Fruit fly (Drosophila melanogaster) whole organism, embryonic: ENCODE results near the gene NELF-B.

ENCODE experiments used
- CG10147 ChIP-seq: fragments of 200-800 bp; sonication (Bioruptor generic); optimal IDR thresholded peaks from 2 replicates; lab custom pipeline; 2019; ENCODE audit warnings: missing biosample characterization, mild to moderate bottlenecking, missing genetic modification characterization, moderate library complexity
- CG13624 ChIP-seq: fragments of 200-800 bp; sonication (Bioruptor generic); optimal IDR thresholded peaks from 2 replicates; lab custom pipeline; 2016; ENCODE audit warnings: missing biosample characterization, missing genetic modification characterization
- CG13894 ChIP-seq: fragments of 200-800 bp; sonication (Bioruptor generic); optimal IDR thresholded peaks from 3 replicates; lab custom pipeline; 2018; ENCODE audit warnings: missing biosample characterization, mild to moderate bottlenecking, missing genetic modification characterization, moderate library complexity
- CG14667 ChIP-seq: fragments of 200-800 bp; sonication (Bioruptor generic); IDR thresholded peaks from 2 replicates; pipeline ENCODE4 v1.3.6; 2022; ENCODE audit warnings: missing biosample characterization, missing genetic modification characterization
- CG16863 ChIP-seq: fragments of 200-800 bp; sonication (Bioruptor generic); optimal IDR thresholded peaks from 3 replicates; lab custom pipeline; 2016; ENCODE audit warnings: missing biosample characterization, missing genetic modification characterization
- CG17359 ChIP-seq: fragments of 200-800 bp; sonication (Bioruptor generic); optimal IDR thresholded peaks from 3 replicates; lab custom pipeline; 2018; ENCODE audit warnings: missing biosample characterization, mild to moderate bottlenecking, missing genetic modification characterization, moderate library complexity
- CG17612 ChIP-seq: fragments of 200-800 bp; sonication (Bioruptor generic); IDR thresholded peaks from 2 replicates; pipeline ENCODE4 v1.3.6; 2022; ENCODE audit warnings: missing biosample characterization, missing genetic modification characterization
- CG1832 ChIP-seq: fragments of 200-800 bp; sonication (Bioruptor generic); optimal IDR thresholded peaks from 2 replicates; lab custom pipeline; 2017; ENCODE audit warnings: missing biosample characterization, mild to moderate bottlenecking, missing genetic modification characterization, inconsistent platforms
- CG2116 ChIP-seq: fragments of 200-800 bp; sonication (Bioruptor generic); optimal IDR thresholded peaks from 3 replicates; lab custom pipeline; 2018; ENCODE audit warnings: missing biosample characterization, mild to moderate bottlenecking, missing genetic modification characterization
- CG2120 ChIP-seq: fragments of 200-800 bp; sonication (Bioruptor generic); optimal IDR thresholded peaks from 3 replicates; lab custom pipeline; 2016; ENCODE audit warnings: missing biosample characterization, missing genetic modification characterization
- CG4404 ChIP-seq: fragments of 200-800 bp; sonication (Bioruptor generic); IDR thresholded peaks from 2 replicates; pipeline ENCODE4 v1.3.6; 2022; ENCODE audit warnings: missing biosample characterization, missing genetic modification characterization
- CG4424 ChIP-seq: fragments of 200-800 bp; sonication (Bioruptor generic); optimal IDR thresholded peaks from 3 replicates; lab custom pipeline; 2016; ENCODE audit warnings: missing biosample characterization, missing genetic modification characterization
- CG5245 ChIP-seq: fragments of 200-800 bp; sonication (Bioruptor generic); optimal IDR thresholded peaks from 3 replicates; lab custom pipeline; 2016; ENCODE audit warnings: missing biosample characterization, missing genetic modification characterization
- CG7271 ChIP-seq: fragments of 200-800 bp; sonication (Bioruptor generic); optimal IDR thresholded peaks from 2 replicates; lab custom pipeline; 2018; ENCODE audit warnings: missing biosample characterization, mild to moderate bottlenecking, missing genetic modification characterization, moderate library complexity
- CG7786 ChIP-seq: fragments of 200-800 bp; sonication (Bioruptor generic); optimal IDR thresholded peaks from 2 replicates; lab custom pipeline; 2016; ENCODE audit warnings: missing biosample characterization, missing genetic modification characterization
- CG7963 ChIP-seq: fragments of 200-800 bp; sonication (Bioruptor generic); IDR thresholded peaks from 3 replicates; pipeline ENCODE4 v1.3.6; 2022; ENCODE audit warnings: missing biosample characterization, missing genetic modification characterization; ENCODE audit not compliant: partially characterized antibody
- CG8478 ChIP-seq: fragments of >200 bp; optimal IDR thresholded peaks from 2 replicates; lab custom pipeline; 2018
- CG9215 ChIP-seq: fragments of 200-800 bp; sonication (Bioruptor generic); IDR thresholded peaks from 2 replicates; pipeline ENCODE4 v1.3.6; 2022; ENCODE audit warnings: missing biosample characterization, missing genetic modification characterization
- CG9797 ChIP-seq: fragments of 200-800 bp; sonication (Bioruptor generic); optimal IDR thresholded peaks from 3 replicates; lab custom pipeline; 2018; ENCODE audit warnings: missing biosample characterization, mild to moderate bottlenecking, missing genetic modification characterization
- Eip74EF ChIP-seq, 2 experiments: fragments of 200-800 bp in 1 of 2; fragments of >200 bp in 1 of 2; sonication (Bioruptor generic) in 1 of 2; optimal IDR thresholded peaks; 2 replicates each; lab custom pipeline; 2017 to 2019; ENCODE audit warnings: missing biosample characterization in 2 of 2, missing genetic modification characterization in 2 of 2, mild to moderate bottlenecking in 1 of 2, moderate library complexity in 1 of 2
- Ets65A ChIP-seq: fragments of 200-800 bp; sonication (Bioruptor generic); peaks from one replicate; lab custom pipeline; 2016; ENCODE audit warnings: missing biosample characterization, missing genetic modification characterization
- Ets97D ChIP-seq: fragments of 200-800 bp; sonication (Bioruptor generic); optimal IDR thresholded peaks from 3 replicates; lab custom pipeline; 2016; ENCODE audit warnings: missing biosample characterization, missing genetic modification characterization
- HLH54F ChIP-seq: fragments of 200-800 bp; sonication (Bioruptor generic); optimal IDR thresholded peaks from 3 replicates; lab custom pipeline; 2016; ENCODE audit warnings: missing biosample characterization, missing genetic modification characterization
- HLHmδ ChIP-seq: fragments of 200-800 bp; sonication (Bioruptor generic); optimal IDR thresholded peaks from 2 replicates; lab custom pipeline; 2018; ENCODE audit warnings: missing biosample characterization, mild to moderate bottlenecking, missing genetic modification characterization, moderate library complexity
- MTF-1 ChIP-seq: fragments of 200-800 bp; sonication (Bioruptor generic); optimal IDR thresholded peaks from 2 replicates; lab custom pipeline; 2018; ENCODE audit warnings: missing biosample characterization, mild to moderate bottlenecking, missing genetic modification characterization, borderline replicate concordance
- Rfx ChIP-seq: fragments of 200-800 bp; sonication (Bioruptor generic); IDR thresholded peaks from 2 replicates; pipeline ENCODE4 v1.3.6; 2022; ENCODE audit warnings: missing biosample characterization, missing genetic modification characterization
- Spps ChIP-seq: fragments of 200-800 bp; sonication (Bioruptor generic); optimal IDR thresholded peaks from 2 replicates; lab custom pipeline; 2018; ENCODE audit warnings: missing biosample characterization, mild to moderate bottlenecking, missing genetic modification characterization
- TFAM ChIP-seq: fragments of 200-800 bp; sonication (Bioruptor generic); optimal IDR thresholded peaks from 2 replicates; lab custom pipeline; 2017; ENCODE audit warnings: missing biosample characterization, missing genetic modification characterization, inconsistent platforms
- Trl ChIP-seq, 3 experiments: fragments of >200 bp in 2 of 3; fragments of 200-800 bp in 1 of 3; sonication (Bioruptor generic) in 1 of 3; optimal IDR thresholded peaks; 2 replicates in 1 of 3; 3 replicates in 2 of 3; lab custom pipeline; 2016 to 2017; ENCODE audit warnings: missing biosample characterization in 1 of 3, missing genetic modification characterization in 1 of 3
- Xrp1 ChIP-seq: fragments of 200-800 bp; sonication (Bioruptor generic); IDR thresholded peaks from 2 replicates; pipeline ENCODE4 v1.3.6; 2022; ENCODE audit warnings: missing biosample characterization, missing genetic modification characterization
- abd-A ChIP-seq: fragments of 200-800 bp; sonication (Bioruptor generic); optimal IDR thresholded peaks from 3 replicates; lab custom pipeline; 2019; ENCODE audit warnings: missing biosample characterization, mild to moderate bottlenecking, missing genetic modification characterization, moderate library complexity
- cas ChIP-seq: fragments of 200-800 bp; sonication (Bioruptor generic); IDR thresholded peaks from 2 replicates; pipeline ENCODE4 v1.3.6; 2022; ENCODE audit warnings: missing biosample characterization, missing genetic modification characterization
- crp ChIP-seq, 2 experiments: fragments of 200-800 bp; sonication (Bioruptor generic); optimal IDR thresholded peaks; 2 replicates in 1 of 2; 3 replicates in 1 of 2; lab custom pipeline; 2017; ENCODE audit warnings: missing biosample characterization in 2 of 2, missing genetic modification characterization in 2 of 2, mild to moderate bottlenecking in 1 of 2, moderate library complexity in 1 of 2
- da ChIP-seq: fragments of 200-800 bp; sonication (Bioruptor generic); optimal IDR thresholded peaks from 2 replicates; lab custom pipeline; 2016; ENCODE audit warnings: missing biosample characterization, missing genetic modification characterization
- dan ChIP-seq: fragments of 200-800 bp; sonication (Bioruptor generic); IDR thresholded peaks from 2 replicates; pipeline ENCODE4 v1.3.6; 2022; ENCODE audit warnings: missing biosample characterization, missing genetic modification characterization
- danr ChIP-seq: fragments of 200-800 bp; sonication (Bioruptor generic); IDR thresholded peaks from 2 replicates; pipeline ENCODE4 v1.3.6; 2022; ENCODE audit warnings: missing biosample characterization, missing genetic modification characterization
- disco-r ChIP-seq: fragments of 200-800 bp; sonication (Bioruptor generic); optimal IDR thresholded peaks from 2 replicates; lab custom pipeline; 2016; ENCODE audit warnings: missing biosample characterization, missing genetic modification characterization
- emc ChIP-seq: fragments of 200-800 bp; sonication (Bioruptor generic); optimal IDR thresholded peaks from 2 replicates; lab custom pipeline; 2016; ENCODE audit warnings: missing biosample characterization, missing genetic modification characterization
- eyg ChIP-seq: fragments of 200-800 bp; sonication (Bioruptor generic); optimal IDR thresholded peaks from 3 replicates; lab custom pipeline; 2016; ENCODE audit warnings: missing biosample characterization, missing genetic modification characterization
- gsb ChIP-seq: fragments of 200-800 bp; sonication (Bioruptor generic); IDR thresholded peaks from 2 replicates; pipeline ENCODE4 v1.3.6; 2022; ENCODE audit warnings: missing biosample characterization, missing genetic modification characterization
- hb ChIP-seq: fragments of 200-800 bp; sonication (Bioruptor generic); IDR thresholded peaks from 3 replicates; pipeline ENCODE4 v1.3.6; 2022; ENCODE audit warnings: missing biosample characterization, missing genetic modification characterization; ENCODE audit not compliant: partially characterized antibody
- nerfin-2 ChIP-seq: fragments of 200-800 bp; sonication (Bioruptor generic); IDR thresholded peaks from 2 replicates; pipeline ENCODE4 v1.3.6; 2022; ENCODE audit warnings: missing biosample characterization, missing genetic modification characterization; ENCODE audit not compliant: partially characterized antibody
- psq ChIP-seq: fragments of 200-800 bp; sonication (Bioruptor generic); optimal IDR thresholded peaks from 2 replicates; lab custom pipeline; 2017; ENCODE audit warnings: missing biosample characterization, missing genetic modification characterization
- salm ChIP-seq: fragments of 200-800 bp; sonication (Bioruptor generic); optimal IDR thresholded peaks from 2 replicates; lab custom pipeline; 2018; ENCODE audit warnings: missing biosample characterization, mild to moderate bottlenecking, missing genetic modification characterization
- sisA ChIP-seq: fragments of 200-800 bp; sonication (Bioruptor generic); IDR thresholded peaks from 2 replicates; pipeline ENCODE4 v1.3.6; 2022; ENCODE audit warnings: missing biosample characterization, missing genetic modification characterization
- tap ChIP-seq: fragments of 200-800 bp; optimal IDR thresholded peaks from 3 replicates; lab custom pipeline; 2019; ENCODE audit warnings: missing biosample characterization, mild to moderate bottlenecking, missing genetic modification characterization, moderate library complexity
- vvl ChIP-seq: fragments of 200-800 bp; sonication (Bioruptor generic); IDR thresholded peaks from 2 replicates; pipeline ENCODE4 v1.3.6; 2022; ENCODE audit warnings: missing biosample characterization, missing genetic modification characterization
- zen2 ChIP-seq: fragments of 200-800 bp; sonication (Bioruptor generic); IDR thresholded peaks from 3 replicates; pipeline ENCODE4 v1.3.6; 2022; ENCODE audit warnings: missing biosample characterization, missing genetic modification characterization; ENCODE audit not compliant: partially characterized antibody

The NELF-B gene

DNA sequence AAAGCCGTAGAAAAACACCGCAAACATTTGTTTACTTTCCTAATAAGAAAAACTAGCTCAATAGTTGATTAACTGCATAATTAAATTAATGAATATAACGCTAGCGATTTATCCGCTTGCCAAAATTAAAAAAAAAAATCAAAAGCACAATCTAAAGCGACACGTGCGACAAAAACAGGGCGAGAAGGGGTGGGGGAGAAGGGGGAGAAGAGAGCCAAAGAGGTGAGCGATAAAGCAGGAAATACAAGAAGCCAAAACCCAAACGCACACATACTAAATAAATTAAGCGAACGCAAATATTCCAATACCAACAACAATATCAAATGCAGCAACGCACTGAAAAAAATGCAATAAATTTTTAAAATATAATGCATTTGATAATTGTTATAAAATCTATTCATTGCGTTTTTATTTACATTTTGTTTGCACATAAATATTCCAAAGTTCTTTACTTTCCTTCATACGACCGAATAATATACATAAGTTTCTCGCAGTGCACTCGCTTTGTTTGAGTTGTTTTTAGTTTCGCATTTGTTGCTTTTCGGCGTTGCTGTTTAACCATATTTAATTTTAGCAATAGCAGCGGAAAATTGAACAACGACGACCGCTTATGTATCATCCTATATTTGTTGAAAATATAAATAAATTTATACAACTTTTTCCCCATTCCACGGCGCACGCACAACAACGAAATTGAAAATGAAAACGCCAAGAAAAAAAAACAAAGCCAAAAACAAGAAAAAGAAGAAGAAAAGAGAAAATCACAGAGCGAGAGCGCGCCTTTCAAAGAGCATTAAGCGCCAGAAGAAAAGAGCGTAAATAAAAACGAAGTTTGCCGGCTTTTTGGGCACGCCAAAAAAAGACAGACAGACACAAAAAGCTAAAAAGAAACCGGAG lies 29.9 kb downstream of the NELF-B start (continued):
- TF ChIP-seq nerfin-2 (GFP tag; lab: Robert Waterston, UW) (no peak), gsb (GFP tag; lab: Robert Waterston, UW) (peak; percentile 93), CG7963 (GFP tag; lab: Robert Waterston, UW) (no peak), CG2116 (peak; percentile 67), vvl (GFP tag; lab: Robert Waterston, UW) (peak; percentile 98), emc (GFP tag; lab: Kevin White, UChicago) (peak; percentile 86), CG13894 (peak; percentile 92), Ets65A (peak; percentile 98), salm (peak; percentile 95), CG7271 (tag; lab: Kevin White, UChicago) (peak; percentile 61), dan (GFP tag; lab: Robert Waterston, UW) (peak; percentile 57), CG14667 (peak; percentile 93), HLHmδ (GFP tag; lab: Kevin White, UChicago) (no peak), psq (GFP tag; lab: Kevin White, UChicago) (peak; percentile 91), Trl (optimal IDR thresholded peaks at IDR 0.05; lab: Kevin White, UChicago) (peak; percentile 61 to 89), Trl (GFP tag; optimal IDR thresholded peaks at IDR 0.05; lab: Kevin White, UChicago) (peak; percentile 77), Rfx (peak; percentile 97), danr (GFP tag; lab: Robert Waterston, UW) (peak; percentile 90), CG2120 (GFP tag; lab: Kevin White, UChicago) (peak; percentile 97), sisA (GFP tag; lab: Robert Waterston, UW) (peak; percentile 96), CG9797 (GFP tag; lab: Kevin White, UChicago) (no peak), CG8478 (lab: Kevin White, UChicago) (no peak), HLH54F (GFP tag; lab: Kevin White, UChicago) (peak; percentile 89), TFAM (GFP tag; lab: Kevin White, UChicago) (peak; percentile 56), eyg (GFP tag; lab: Kevin White, UChicago) (peak; percentile 79), CG1832 (GFP tag; lab: Kevin White, UChicago) (no peak), cas (peak; percentile 89), disco-r (GFP tag; lab: Kevin White, UChicago) (peak; percentile 88), CG16863 (GFP tag; lab: Kevin White, UChicago) (peak; percentile 89), CG4404 (GFP tag; lab: Robert Waterston, UW) (peak; percentile 84), CG13624 (GFP tag; lab: Kevin White, UChicago) (peak; percentile 91), crp (GFP tag; optimal IDR thresholded peaks at IDR 0.05; lab: Kevin White, UChicago) (peak in 1 of 2 experiments; percentile 65), MTF-1 (GFP tag; lab: Kevin White, UChicago) (peak; percentile 82), Ets97D (GFP tag; lab: Kevin White, UChicago) (peak; percentile 74), Spps (tag; lab: Kevin White, UChicago) (peak; percentile 85), CG5245 (GFP tag; lab: Kevin White, UChicago) (peak; percentile 88), abd-A (peak; percentile 50), da (GFP tag; lab: Kevin White, UChicago) (peak; percentile 75), CG4424 (peak; percentile 93), Eip74EF (GFP tag; optimal IDR thresholded peaks at IDR 0.05; lab: Kevin White, UChicago) (peak in 1 of 2 experiments; percentile 97), CG10147 (peak; percentile 96), CG17359 (tag; lab: Kevin White, UChicago) (peak; percentile 98), hb (GFP tag; lab: Robert Waterston, UW) (no peak), CG17612 (GFP tag; lab: Robert Waterston, UW) (peak; percentile 84), zen2 (GFP tag; lab: Robert Waterston, UW) (no peak), CG7786 (GFP tag; lab: Kevin White, UChicago) (peak; percentile 88), Xrp1 (GFP tag; lab: Robert Waterston, UW) (peak; percentile 95), CG9215 (GFP tag; lab: Robert Waterston, UW) (peak; percentile 90), tap (tag; lab: Kevin White, UChicago) (peak; percentile 97)
